Worm (Caenorhabditis elegans) whole organism, mixed stage, embryonic: ENCODE data around the gene ZK666.11.
"Not testable (repeated sequence)": the region's sequence is repeated elsewhere in the genome, so short reads cannot be mapped to it uniquely, and the experiment has no call there.

Experiments used
- blmp-1 ChIP-seq: fragments of 150-350 bp; optimal IDR thresholded peaks from 2 replicates; lab custom pipeline; 2014; ENCODE audit warnings: missing biosample characterization, missing genetic modification characterization
- ceh-39 ChIP-seq: fragments of 150-350 bp; optimal IDR thresholded peaks from 2 replicates; lab custom pipeline; 2014; ENCODE audit warnings: missing biosample characterization, missing genetic modification characterization
- ceh-43 ChIP-seq: fragments of 200-800 bp; sonication (Bioruptor generic); optimal IDR thresholded peaks from 2 replicates; lab custom pipeline; 2018; ENCODE audit warnings: mild to moderate bottlenecking, missing genetic modification characterization, moderate library complexity, missing compliant biosample characterization
- ces-1 ChIP-seq: fragments of 150-350 bp; optimal IDR thresholded peaks from 2 replicates; lab custom pipeline; 2014; ENCODE audit warnings: missing biosample characterization, missing genetic modification reagents, missing genetic modification characterization
- cnd-1 ChIP-seq: fragments of 200-800 bp; sonication (Bioruptor generic); optimal IDR thresholded peaks from 2 replicates; lab custom pipeline; 2018; ENCODE audit warnings: mild to moderate bottlenecking, missing genetic modification characterization, missing compliant biosample characterization
- drap-1 ChIP-seq: fragments of 200-800 bp; sonication (Bioruptor generic); optimal IDR thresholded peaks from 3 replicates; lab custom pipeline; 2018; ENCODE audit warnings: mild to moderate bottlenecking, missing genetic modification characterization, missing compliant biosample characterization
- elt-1 ChIP-seq: sonication (generic microtip); optimal IDR thresholded peaks from 2 replicates; lab custom pipeline; 2017; ENCODE audit warnings: missing genetic modification characterization, mild to moderate bottlenecking, missing compliant biosample characterization, antibody characterized with exemption, moderate library complexity, borderline replicate concordance; ENCODE audit not compliant: insufficient read depth
- flh-1 ChIP-seq: fragments of 200-800 bp; sonication (Bioruptor generic); optimal IDR thresholded peaks from 2 replicates; lab custom pipeline; 2018; ENCODE audit warnings: mild to moderate bottlenecking, missing genetic modification characterization, moderate library complexity, missing compliant biosample characterization
- hlh-1 ChIP-seq: fragments of 150-350 bp; optimal IDR thresholded peaks from 2 replicates; lab custom pipeline; 2014; ENCODE audit warnings: missing biosample characterization, missing genetic modification reagents, missing genetic modification characterization
- lin-13 ChIP-seq: fragments of 150-350 bp; optimal IDR thresholded peaks from 2 replicates; lab custom pipeline; 2014; ENCODE audit warnings: missing biosample characterization, missing genetic modification characterization
- lsy-2 ChIP-seq: fragments of 150-350 bp; optimal IDR thresholded peaks from 2 replicates; lab custom pipeline; 2014; ENCODE audit warnings: missing biosample characterization, missing genetic modification characterization
- mab-5 ChIP-seq: fragments of 150-350 bp; optimal IDR thresholded peaks from 2 replicates; lab custom pipeline; 2014; ENCODE audit warnings: missing biosample characterization, missing genetic modification characterization
- mep-1 ChIP-seq: fragments of 150-350 bp; optimal IDR thresholded peaks from 2 replicates; lab custom pipeline; 2017; ENCODE audit warnings: missing biosample characterization, missing genetic modification reagents, missing genetic modification characterization, inconsistent platforms
- nhr-12 ChIP-seq: fragments of 150-350 bp; optimal IDR thresholded peaks from 2 replicates; lab custom pipeline; 2014; ENCODE audit warnings: missing biosample characterization, missing genetic modification characterization
- nhr-2 ChIP-seq: fragments of 150-350 bp; optimal IDR thresholded peaks from 2 replicates; lab custom pipeline; 2014; ENCODE audit warnings: missing biosample characterization, missing genetic modification characterization
- nhr-237 ChIP-seq: fragments of 150-350 bp; optimal IDR thresholded peaks from 2 replicates; lab custom pipeline; 2014; ENCODE audit warnings: missing biosample characterization, missing genetic modification characterization
- nhr-28 ChIP-seq: fragments of 150-350 bp; optimal IDR thresholded peaks from 2 replicates; lab custom pipeline; 2014; ENCODE audit warnings: missing biosample characterization, missing genetic modification characterization
- nhr-76 ChIP-seq: sonication (generic microtip); optimal IDR thresholded peaks from 2 replicates; lab custom pipeline; 2017; ENCODE audit warnings: missing biosample characterization, missing genetic modification characterization
- pha-4 ChIP-seq: fragments of 150-350 bp; optimal IDR thresholded peaks from 2 replicates; lab custom pipeline; 2018; ENCODE audit warnings: missing biosample characterization, missing genetic modification reagents, missing genetic modification characterization
- sem-2 ChIP-seq: fragments of 200-800 bp; sonication (Bioruptor generic); optimal IDR thresholded peaks from 2 replicates; lab custom pipeline; 2018; ENCODE audit warnings: mild to moderate bottlenecking, missing genetic modification characterization, missing compliant biosample characterization
- snpc-4 ChIP-seq: fragments of 150-350 bp; optimal IDR thresholded peaks from 2 replicates; lab custom pipeline; 2014; ENCODE audit warnings: missing biosample characterization, missing genetic modification characterization
- sptf-1 ChIP-seq: sonication (generic microtip); optimal IDR thresholded peaks from 2 replicates; lab custom pipeline; 2017; ENCODE audit warnings: mild to moderate bottlenecking, missing genetic modification characterization, moderate library complexity, missing compliant biosample characterization
- tbx-8 ChIP-seq: fragments of 200-800 bp; sonication (Bioruptor generic); optimal IDR thresholded peaks from 2 replicates; lab custom pipeline; 2018; ENCODE audit warnings: mild to moderate bottlenecking, missing genetic modification characterization, moderate library complexity, missing compliant biosample characterization
- unc-39 ChIP-seq: fragments of 150-350 bp; optimal IDR thresholded peaks from 2 replicates; lab custom pipeline; 2014; ENCODE audit warnings: missing biosample characterization, missing genetic modification characterization
- unc-62 ChIP-seq: fragments of 150-350 bp; optimal IDR thresholded peaks from 2 replicates; lab custom pipeline; 2014; ENCODE audit warnings: missing biosample characterization, missing genetic modification reagents, missing genetic modification characterization
- zip-8 ChIP-seq: fragments of 150-350 bp; optimal IDR thresholded peaks from 2 replicates; lab custom pipeline; 2014; ENCODE audit warnings: missing biosample characterization, missing genetic modification characterization
- ztf-11 ChIP-seq: fragments of 150-350 bp; optimal IDR thresholded peaks from 2 replicates; lab custom pipeline; 2014; ENCODE audit warnings: missing biosample characterization, missing genetic modification characterization

Gene ZK666.11

DNA sequence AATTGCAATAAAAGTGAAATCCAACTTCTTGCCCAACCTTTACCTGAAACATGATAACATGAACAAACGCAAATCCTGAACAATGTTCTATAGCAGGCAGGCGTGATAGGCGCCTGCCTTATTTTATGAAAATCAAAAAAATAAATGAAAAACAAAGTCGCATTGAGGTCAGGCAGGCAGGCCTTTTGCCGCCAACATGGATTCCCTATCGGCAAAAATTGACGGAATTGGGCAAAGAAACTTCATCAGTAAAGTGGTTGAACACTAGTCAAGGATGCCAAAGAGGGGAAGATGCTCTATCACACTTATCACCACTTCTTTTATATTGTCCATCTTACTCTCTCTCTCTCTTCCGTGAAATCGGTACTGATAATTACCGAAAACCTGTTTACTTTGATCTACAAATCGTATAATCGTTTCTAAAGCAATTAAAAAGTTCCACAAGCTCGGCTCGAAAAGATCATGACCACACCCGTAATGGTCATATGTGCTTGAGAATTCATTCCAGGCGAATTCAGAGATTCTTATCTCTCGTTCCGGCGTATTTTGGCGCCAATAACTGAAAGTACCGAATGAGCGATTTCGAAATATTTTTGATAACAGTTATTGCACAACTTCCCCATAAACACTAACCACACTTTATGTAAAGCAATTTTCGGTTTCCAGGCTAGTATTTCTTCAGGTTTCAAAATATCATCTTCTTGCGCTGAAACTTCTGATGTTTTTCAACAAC is at the start of gene ZK666.11, which contains the start of gene clec-60:
Gene ZK666.11, plus strand, starts transcription at position 699 of the 733 bp plus-strand sequence.
Gene clec-60, minus strand, starts transcription at position 51 of the 733 bp plus-strand sequence.
- no peak for TF ChIP-seq hlh-1 (tag; lab: Kevin White, UChicago)
- no peak for TF ChIP-seq elt-1 (tag; lab: Kevin White, UChicago)
- TF ChIP-seq snpc-4 (tag; lab: Kevin White, UChicago): no peak
- TF ChIP-seq blmp-1: no peak
- no peak for TF ChIP-seq tbx-8
- no peak for TF ChIP-seq sem-2 (GFP tag; lab: Kevin White, UChicago)
- TF ChIP-seq nhr-237: no peak
- no peak for TF ChIP-seq lin-13 (tag; lab: Kevin White, UChicago)
- TF ChIP-seq nhr-76 (tag; lab: Kevin White, UChicago): no peak
- no peak for TF ChIP-seq nhr-12
- no peak for TF ChIP-seq drap-1
- no peak for TF ChIP-seq unc-39 (tag; lab: Kevin White, UChicago)
- no peak for TF ChIP-seq zip-8
- no peak for TF ChIP-seq mab-5 (tag; lab: Kevin White, UChicago)
- no peak for TF ChIP-seq nhr-28 (tag; lab: Kevin White, UChicago)
- TF ChIP-seq ztf-11: no peak
- TF ChIP-seq pha-4: no peak
- no peak for TF ChIP-seq unc-62 (GFP tag; lab: Kevin White, UChicago)
- TF ChIP-seq mep-1: no peak
- no peak for TF ChIP-seq ceh-39 (tag; lab: Kevin White, UChicago)

DNA sequence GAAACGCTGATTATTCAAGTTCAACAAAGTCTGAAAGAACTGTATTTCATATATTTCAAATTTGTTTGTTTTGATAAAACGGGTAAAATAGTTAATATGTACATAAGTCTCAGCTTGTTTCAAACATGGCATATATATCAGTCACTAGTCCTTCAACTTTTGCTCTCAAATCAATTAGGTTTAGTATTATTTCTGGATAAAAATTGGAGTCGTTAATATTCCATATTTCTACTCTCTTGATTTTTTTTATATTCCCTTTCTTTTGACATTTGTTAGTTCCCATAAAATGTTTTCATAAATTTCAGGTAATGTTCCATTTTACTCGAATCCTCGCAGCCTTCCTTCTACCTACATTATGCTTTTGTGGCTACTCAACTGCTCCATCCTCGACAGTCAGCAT is 46.5 kb upstream of the ZK666.11 start, which contains the start of gene cut-4:
Gene cut-4, plus strand, starts transcription at position 301 of the 400 bp plus-strand sequence.
- TF ChIP-seq cnd-1 (tag; lab: Kevin White, UChicago) (no peak), ces-1 (GFP tag; lab: Kevin White, UChicago) (no peak), drap-1 (no peak), sptf-1 (tag; lab: Kevin White, UChicago) (no peak), zip-8 (no peak), flh-1 (GFP tag; lab: Kevin White, UChicago) (no peak), nhr-2 (tag; lab: Kevin White, UChicago) (no peak), nhr-76 (tag; lab: Kevin White, UChicago) (no peak), snpc-4 (tag; lab: Kevin White, UChicago) (no peak), nhr-237 (no peak)
- TF ChIP-seq, all 35 proteins: peak for 0

DNA sequence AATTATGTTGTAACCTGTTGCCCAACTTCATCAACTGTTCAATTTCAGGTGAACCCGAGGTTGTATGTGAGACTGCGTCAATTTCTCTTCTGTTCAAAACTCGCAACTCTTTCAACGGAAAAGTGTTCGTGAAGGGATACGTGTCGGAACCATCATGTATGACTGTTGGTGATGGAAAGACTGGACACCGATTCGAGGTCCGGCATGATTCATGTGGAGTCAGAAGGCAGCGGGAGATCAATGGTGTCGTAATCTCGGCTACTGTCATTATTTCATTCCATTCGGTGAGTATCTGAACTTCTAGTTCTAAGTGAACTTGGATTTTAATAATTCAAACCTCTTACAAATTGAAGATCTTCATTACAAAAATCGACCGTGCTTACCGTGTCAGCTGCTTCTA is 44.5 kb upstream of the ZK666.11 start:
- TF ChIP-seq drap-1 (no peak), ceh-43 (no peak), nhr-237 (no peak), lsy-2 (no peak), nhr-12 (no peak), snpc-4 (tag; lab: Kevin White, UChicago) (no peak)

DNA sequence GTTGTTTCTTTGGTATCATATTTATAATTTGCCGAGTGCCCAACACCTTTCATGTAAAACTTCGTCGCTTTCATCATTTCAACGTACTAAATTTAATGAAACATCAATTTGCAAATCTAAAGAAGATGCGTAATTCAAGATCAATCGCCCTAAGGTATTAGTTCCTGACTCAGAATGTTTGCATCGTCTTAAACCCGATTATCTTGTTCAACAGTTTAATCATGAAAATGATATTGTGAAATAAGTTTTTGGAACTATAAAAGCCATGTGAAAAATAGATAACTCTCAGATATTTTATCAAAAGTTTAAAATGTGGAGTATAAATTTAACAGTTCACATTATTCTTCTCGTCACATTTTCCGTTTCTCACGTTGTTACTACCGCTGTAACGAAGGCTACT is 42.3 kb upstream of the ZK666.11 start, which contains the start of gene E04D5.4:
Gene E04D5.4, plus strand, starts transcription at position 301 of the 400 bp plus-strand sequence.
- no peak for TF ChIP-seq sptf-1 (tag; lab: Kevin White, UChicago)
- TF ChIP-seq, all 35 proteins: peak for 0

DNA sequence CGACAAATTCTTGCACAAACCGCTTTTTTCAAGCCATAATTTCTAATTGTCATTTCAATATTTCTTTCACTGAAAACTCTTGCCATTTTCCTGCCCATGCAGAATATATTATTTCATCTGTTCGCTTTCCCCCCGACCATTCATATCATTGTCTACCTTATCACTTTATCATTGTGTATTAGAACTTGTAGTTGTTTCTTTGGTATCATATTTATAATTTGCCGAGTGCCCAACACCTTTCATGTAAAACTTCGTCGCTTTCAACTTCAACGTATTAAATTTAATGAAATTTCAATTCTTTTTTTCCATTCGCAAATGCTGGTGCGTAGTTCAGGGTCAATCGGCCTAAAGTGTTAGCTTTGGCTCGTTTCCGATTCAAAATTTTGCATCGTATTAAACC is 39.5 kb upstream of the ZK666.11 start, which contains the start of gene ZK673.1:
Gene ZK673.1, plus strand, starts transcription at position 301 of the 400 bp plus-strand sequence.
- not testable (repeated sequence) for TF ChIP-seq zip-8; nhr-28 (tag; lab: Kevin White, UChicago); ceh-39 (tag; lab: Kevin White, UChicago)

DNA sequence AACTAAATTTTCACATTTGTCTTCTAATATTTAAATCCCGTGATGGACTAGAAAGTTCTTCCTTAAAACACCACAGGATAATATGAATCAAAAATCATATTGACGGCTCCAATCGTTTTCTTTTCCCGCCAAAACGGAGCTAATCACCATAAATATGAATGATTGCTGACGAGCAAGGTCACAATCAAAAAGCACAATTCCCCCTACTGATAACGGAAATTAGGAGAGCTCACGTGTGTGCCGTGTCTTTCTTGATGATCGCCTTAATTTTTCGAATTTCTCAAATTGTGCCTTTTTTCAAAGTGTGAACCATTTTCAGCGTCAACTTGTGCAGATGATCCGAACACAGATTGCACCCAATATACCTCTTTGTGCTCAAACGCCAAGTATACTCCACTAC is 38.4 kb upstream of the ZK666.11 start:
- no peak for TF ChIP-seq nhr-237
- TF ChIP-seq nhr-12: no peak
- TF ChIP-seq drap-1: no peak
